Worm (Caenorhabditis elegans) whole organism, midembryonic: ENCODE data around the gene fox-1.

Experiments used
- T22C8.4 ChIP-seq: fragments of 200-800 bp; sonication (Bioruptor generic); IDR thresholded peaks from 2 replicates; pipeline ENCODE4 v1.3.6; 2022; ENCODE audit warnings: missing genetic modification characterization, missing compliant biosample characterization
- cog-1 ChIP-seq: sonication (generic microtip); optimal IDR thresholded peaks from 2 replicates; lab custom pipeline; 2016; ENCODE audit warnings: missing genetic modification characterization, missing compliant biosample characterization
- tab-1 ChIP-seq: fragments of 200-800 bp; sonication (Bioruptor generic); IDR thresholded peaks from 2 replicates; pipeline ENCODE4 v1.3.6; 2022; ENCODE audit warnings: missing genetic modification characterization, missing compliant biosample characterization
- ztf-29 ChIP-seq: fragments of 200-800 bp; sonication (Bioruptor generic); IDR thresholded peaks from 2 replicates; pipeline ENCODE4 v1.3.6; 2022; ENCODE audit warnings: missing genetic modification reagents, missing genetic modification characterization, missing compliant biosample characterization

- TF ChIP-seq T22C8.4 (no peak), cog-1 (no peak), ztf-29 (no peak), tab-1 (no peak)
These were observed 32.8 kb downstream of the fox-1 start for ce11 chrX:2426932-2427331.
